Worm (Caenorhabditis elegans) whole organism, L4 larva: ENCODE data around the gene Y102A11A.1.

ENCODE experiments used
- F10B5.3 ChIP-seq: sonication (generic microtip); optimal IDR thresholded peaks from 2 replicates; lab custom pipeline; 2016; ENCODE audit warnings: mild to moderate bottlenecking, missing genetic modification characterization, missing compliant biosample characterization
- F37D6.2 ChIP-seq: sonication (generic microtip); optimal IDR thresholded peaks from 2 replicates; lab custom pipeline; 2016; ENCODE audit warnings: mild to moderate bottlenecking, missing genetic modification characterization, missing compliant biosample characterization
- F49E8.2 ChIP-seq: sonication (generic microtip); optimal IDR thresholded peaks from 2 replicates; lab custom pipeline; 2016; ENCODE audit warnings: missing compliant biosample characterization, mild to moderate bottlenecking, missing genetic modification characterization, borderline replicate concordance
- Y75B8A.6 ChIP-seq: fragments of 200-800 bp; sonication (Bioruptor generic); IDR thresholded peaks from 2 replicates; pipeline ENCODE4 v1.3.6; 2022; ENCODE audit warnings: missing genetic modification reagents, missing genetic modification characterization, missing compliant biosample characterization
- ZK546.5 ChIP-seq, 2 experiments: sonication (generic microtip); optimal IDR thresholded peaks; 2 replicates each; lab custom pipeline; 2017; ENCODE audit warnings: missing biosample characterization in 2 of 2, missing genetic modification characterization in 2 of 2
- ceh-62 ChIP-seq: sonication (generic microtip); optimal IDR thresholded peaks from 2 replicates; lab custom pipeline; 2017; ENCODE audit warnings: missing biosample characterization, missing genetic modification characterization
- ces-1 ChIP-seq: fragments of 150-350 bp; sonication (generic microtip); optimal IDR thresholded peaks from 4 replicates; lab custom pipeline; 2014; ENCODE audit warnings: missing biosample characterization, missing genetic modification reagents, missing genetic modification characterization
- cey-2 ChIP-seq: sonication (generic microtip); optimal IDR thresholded peaks from 3 replicates; lab custom pipeline; 2017; ENCODE audit warnings: missing genetic modification characterization, mild to moderate bottlenecking, missing compliant biosample characterization, antibody characterized with exemption, borderline replicate concordance; ENCODE audit not compliant: insufficient read depth
- daf-12 ChIP-seq: fragments of 150-350 bp; optimal IDR thresholded peaks from 2 replicates; lab custom pipeline; 2014; ENCODE audit warnings: missing biosample characterization, missing genetic modification reagents, missing genetic modification characterization
- daf-16 ChIP-seq, 3 experiments: sonication (generic microtip); optimal IDR thresholded peaks; 2 replicates each; lab custom pipeline; 2016 to 2017; ENCODE audit warnings: missing genetic modification characterization in 3 of 3, missing genetic modification reagents in 3 of 3, mild to moderate bottlenecking in 2 of 3, missing compliant biosample characterization in 2 of 3, missing biosample characterization in 1 of 3, moderate library complexity in 1 of 3
- egl-27 ChIP-seq: sonication (generic microtip); optimal IDR thresholded peaks from 3 replicates; lab custom pipeline; 2017; ENCODE audit warnings: missing biosample characterization, missing genetic modification reagents, missing genetic modification characterization
- egl-43 ChIP-seq: fragments of 200-800 bp; sonication (Bioruptor generic); IDR thresholded peaks from 2 replicates; pipeline ENCODE4 v1.3.6; 2022; ENCODE audit warnings: missing genetic modification reagents, missing genetic modification characterization, missing compliant biosample characterization
- fkh-10 ChIP-seq: fragments of 150-350 bp; optimal IDR thresholded peaks from 2 replicates; lab custom pipeline; 2014; ENCODE audit warnings: missing biosample characterization, missing genetic modification reagents, missing genetic modification characterization
- fos-1 ChIP-seq: fragments of 150-350 bp; optimal IDR thresholded peaks from 2 replicates; lab custom pipeline; 2014; ENCODE audit warnings: missing biosample characterization, missing genetic modification characterization
- hlh-30 ChIP-seq: sonication (generic microtip); optimal IDR thresholded peaks from 2 replicates; lab custom pipeline; 2017; ENCODE audit warnings: antibody characterized with exemption, mild to moderate bottlenecking, missing genetic modification characterization, missing compliant biosample characterization; ENCODE audit not compliant: insufficient read depth
- jun-1 ChIP-seq: fragments of 150-350 bp; optimal IDR thresholded peaks from 2 replicates; lab custom pipeline; 2014; ENCODE audit warnings: missing biosample characterization, missing genetic modification reagents, missing genetic modification characterization
- lin-1 ChIP-seq: fragments of 200-800 bp; sonication (Bioruptor generic); IDR thresholded peaks from 2 replicates; pipeline ENCODE4 v1.3.6; 2022; ENCODE audit warnings: missing genetic modification reagents, missing genetic modification characterization, missing compliant biosample characterization
- lsy-2 ChIP-seq, 2 experiments: fragments of 150-350 bp in 1 of 2; sonication (generic microtip) in 1 of 2; optimal IDR thresholded peaks; 2 replicates each; lab custom pipeline; 2014 to 2017; ENCODE audit warnings: missing biosample characterization in 2 of 2, missing genetic modification characterization in 2 of 2
- madf-5 ChIP-seq, 2 experiments: fragments of 200-800 bp; sonication (Bioruptor generic); IDR thresholded peaks; 2 replicates each; pipeline ENCODE4 v1.3.6; 2022; ENCODE audit warnings: missing compliant biosample characterization in 2 of 2, missing genetic modification characterization in 2 of 2
- madf-9 ChIP-seq: fragments of 200-800 bp; sonication (Bioruptor generic); conservative IDR thresholded peaks from 2 replicates; pipeline ENCODE4 v1.3.6; 2022; ENCODE audit warnings: missing genetic modification reagents, missing genetic modification characterization, missing compliant biosample characterization
- mdl-1 ChIP-seq, 2 experiments: fragments of 150-350 bp in 1 of 2; sonication (generic microtip) in 1 of 2; optimal IDR thresholded peaks; 2 replicates each; lab custom pipeline; 2014 to 2017; ENCODE audit warnings: missing biosample characterization in 2 of 2, missing genetic modification characterization in 2 of 2
- nhr-10 ChIP-seq: fragments of 150-350 bp; optimal IDR thresholded peaks from 2 replicates; lab custom pipeline; 2014; ENCODE audit warnings: missing biosample characterization, missing genetic modification characterization
- nhr-102 ChIP-seq: sonication (generic microtip); optimal IDR thresholded peaks from 2 replicates; lab custom pipeline; 2016; ENCODE audit warnings: mild to moderate bottlenecking, missing genetic modification characterization, moderate library complexity, missing compliant biosample characterization
- nhr-237 ChIP-seq: sonication (generic microtip); optimal IDR thresholded peaks from 2 replicates; lab custom pipeline; 2017; ENCODE audit warnings: missing biosample characterization, missing genetic modification characterization
- nhr-25 ChIP-seq: sonication (generic microtip); optimal IDR thresholded peaks from 2 replicates; lab custom pipeline; 2017; ENCODE audit warnings: missing genetic modification characterization, mild to moderate bottlenecking, missing compliant biosample characterization, antibody characterized with exemption, moderate library complexity, borderline replicate concordance; ENCODE audit not compliant: insufficient read depth
- nhr-28 ChIP-seq: fragments of 150-350 bp; optimal IDR thresholded peaks from 2 replicates; lab custom pipeline; 2014; ENCODE audit warnings: missing biosample characterization, missing genetic modification characterization
- nhr-41 ChIP-seq: fragments of 200-800 bp; sonication (Bioruptor generic); IDR thresholded peaks from 2 replicates; pipeline ENCODE4 v1.3.6; 2022; ENCODE audit warnings: missing genetic modification reagents, missing genetic modification characterization, missing compliant biosample characterization
- nhr-77 ChIP-seq: fragments of 150-350 bp; optimal IDR thresholded peaks from 2 replicates; lab custom pipeline; 2014; ENCODE audit warnings: missing biosample characterization, missing genetic modification characterization
- rbr-2 ChIP-seq: sonication (generic microtip); optimal IDR thresholded peaks from 2 replicates; lab custom pipeline; 2016; ENCODE audit warnings: missing genotype, missing genetic modification characterization, missing compliant biosample characterization
- saeg-2 ChIP-seq: fragments of 200-800 bp; sonication (Bioruptor generic); IDR thresholded peaks from 2 replicates; pipeline ENCODE4 v1.3.6; 2022; ENCODE audit warnings: missing genetic modification reagents, missing genetic modification characterization, missing compliant biosample characterization
- sdz-12 ChIP-seq: fragments of 200-800 bp; sonication (Bioruptor generic); optimal IDR thresholded peaks from 2 replicates; lab custom pipeline; 2018; ENCODE audit warnings: mild to moderate bottlenecking, missing genetic modification characterization, missing compliant biosample characterization
- unc-130 ChIP-seq: sonication (generic microtip); optimal IDR thresholded peaks from 2 replicates; lab custom pipeline; 2016; ENCODE audit warnings: missing genetic modification reagents, missing genetic modification characterization, missing compliant biosample characterization
- unc-62 ChIP-seq, 3 experiments: fragments of 150-350 bp in 1 of 3; sonication (generic microtip); optimal IDR thresholded peaks in 2 of 3; peaks in 1 of 3; 1 replicate in 1 of 3; 2 replicates in 2 of 3; lab custom pipeline; 2014 to 2017; ENCODE audit warnings: missing biosample characterization in 3 of 3, missing genetic modification characterization in 3 of 3, missing genetic modification reagents in 3 of 3, missing genotype in 1 of 3

Gene Y102A11A.1

DNA sequence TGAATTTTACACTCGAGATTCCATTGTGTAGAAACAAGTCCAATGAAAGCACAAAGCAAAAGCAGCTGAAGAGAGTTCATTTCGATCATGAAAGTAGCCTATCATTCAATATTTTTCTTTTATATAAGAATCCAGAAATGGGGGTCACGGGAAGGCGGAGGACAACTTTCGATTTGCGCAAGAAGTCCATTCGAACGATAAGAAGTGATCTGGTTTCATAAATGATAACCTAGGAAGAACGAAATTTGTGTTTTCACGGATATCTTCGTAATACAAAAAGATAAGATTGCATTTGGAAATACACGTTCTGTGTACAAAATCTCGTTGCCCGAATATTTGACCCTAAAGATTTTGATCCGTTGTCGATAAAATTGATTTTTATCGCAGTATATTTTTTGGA lies 20.2 kb upstream of the Y102A11A.1 start, which contains the start of gene Y102A11A.5:
TSS of gene Y102A11A.5 (minus strand) at position 175 of the 400 bp plus-strand sequence.
- no peak for TF ChIP-seq egl-27 (tag; lab: Kevin White, UChicago)
- peak; percentile 36 for TF ChIP-seq nhr-28 (tag; lab: Kevin White, UChicago)

DNA sequence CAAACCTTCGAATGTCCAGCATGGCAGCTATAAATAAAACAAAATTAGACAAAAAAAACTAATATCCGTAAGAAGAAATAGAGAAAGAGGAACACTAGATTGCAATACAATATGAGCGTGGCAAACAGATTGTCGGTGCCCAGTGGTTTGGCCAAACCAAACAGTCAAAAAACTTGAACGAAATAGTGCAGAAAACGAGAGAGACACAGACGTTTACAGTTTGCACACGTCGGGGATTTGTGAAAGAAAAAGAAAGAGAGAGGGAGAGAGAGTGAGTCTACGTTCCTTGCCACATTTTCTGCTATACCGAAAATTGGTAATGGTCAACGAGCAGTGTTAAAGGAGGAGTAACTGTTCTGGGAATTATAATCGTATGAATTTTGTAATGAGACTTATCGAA lies 16.5 kb upstream of the Y102A11A.1 start, which contains the start of gene ergi-1:
TSS of gene ergi-1 (minus strand) at position 101 of the 400 bp plus-strand sequence.
- TF ChIP-seq madf-5 (GFP tag; IDR thresholded peaks at IDR 0.05; lab: Robert Waterston, UW) (no peak), saeg-2 (GFP tag; lab: Robert Waterston, UW) (no peak), Y75B8A.6 (GFP tag; lab: Robert Waterston, UW) (no peak), lsy-2 (tag; optimal IDR thresholded peaks at IDR 0.05; lab: Kevin White, UChicago) (no peak), nhr-41 (GFP tag; lab: Robert Waterston, UW) (no peak), cey-2 (tag; lab: Kevin White, UChicago) (no peak), egl-43 (GFP tag; lab: Robert Waterston, UW) (no peak), ceh-62 (tag; lab: Kevin White, UChicago) (no peak), nhr-102 (tag; lab: Kevin White, UChicago) (no peak), mdl-1 (tag; optimal IDR thresholded peaks at IDR 0.05; lab: Kevin White, UChicago) (no peak), sdz-12 (GFP tag; lab: Kevin White, UChicago) (no peak), rbr-2 (no peak)

DNA sequence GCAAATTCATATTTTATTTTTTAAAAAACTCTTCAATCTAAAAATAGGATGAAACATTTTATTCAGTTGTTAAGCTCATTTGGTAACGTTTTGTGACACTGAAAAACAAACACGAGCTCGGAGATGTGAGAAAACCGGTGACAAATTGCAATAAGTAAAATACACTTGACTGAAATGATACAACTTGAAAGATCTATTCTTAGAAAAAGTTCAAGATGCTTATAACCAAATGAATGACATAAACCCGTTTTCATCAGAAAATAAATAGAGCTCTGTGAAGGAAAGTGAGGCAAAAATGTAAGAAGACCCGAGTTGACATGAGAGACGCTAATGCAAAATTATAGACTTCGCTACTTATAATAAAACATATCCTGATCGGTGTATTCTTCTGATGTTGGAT lies 12.3 kb upstream of the Y102A11A.1 start, which contains the start of gene smex-2:
TSS of gene smex-2 (minus strand) at position 101 of the 400 bp plus-strand sequence.
- TF ChIP-seq F10B5.3 (tag; lab: Kevin White, UChicago) (no peak), ces-1 (GFP tag; lab: Kevin White, UChicago) (no peak), nhr-237 (no peak), madf-5 (GFP tag; IDR thresholded peaks at IDR 0.05; lab: Robert Waterston, UW) (no peak), fkh-10 (GFP tag; lab: Kevin White, UChicago) (no peak), nhr-77 (tag; lab: Kevin White, UChicago) (no peak), egl-27 (tag; lab: Kevin White, UChicago) (no peak), unc-130 (GFP tag; lab: Kevin White, UChicago) (no peak), F37D6.2 (tag; lab: Kevin White, UChicago) (no peak), daf-16 (GFP tag; optimal IDR thresholded peaks at IDR 0.05; lab: Kevin White, UChicago) (no peak), daf-16 (tag; optimal IDR thresholded peaks at IDR 0.05; lab: Kevin White, UChicago) (no peak), jun-1 (tag; lab: Kevin White, UChicago) (no peak), ZK546.5 (tag; optimal IDR thresholded peaks at IDR 0.05; lab: Kevin White, UChicago) (no peak), lin-1 (GFP tag; lab: Robert Waterston, UW) (no peak), F49E8.2 (tag; lab: Kevin White, UChicago) (no peak), nhr-10 (tag; lab: Kevin White, UChicago) (no peak), daf-12 (no peak)

DNA sequence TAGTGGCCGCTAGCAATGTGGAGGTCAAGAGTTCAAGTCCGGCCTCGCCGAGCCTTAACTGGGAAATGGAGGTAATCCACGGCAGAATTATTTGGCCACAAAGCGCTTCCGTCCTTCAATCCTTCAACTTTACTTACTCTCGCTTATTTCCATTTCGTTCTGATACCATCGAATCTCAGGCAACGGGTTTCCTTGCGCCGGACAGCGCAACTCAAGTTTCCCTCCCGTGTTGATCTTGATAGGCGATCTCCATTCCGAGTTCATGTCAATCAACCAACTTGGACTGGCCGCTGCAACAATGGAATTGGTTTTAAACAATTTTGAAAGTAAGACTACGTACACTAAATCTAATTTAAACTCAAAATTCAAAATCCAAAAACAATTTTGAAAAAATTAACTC lies 10.7 kb upstream of the Y102A11A.1 start:
- no peak for TF ChIP-seq daf-16 (GFP tag; optimal IDR thresholded peaks at IDR 0.05; lab: Kevin White, UChicago)
- TF ChIP-seq daf-16 (tag; optimal IDR thresholded peaks at IDR 0.05; lab: Kevin White, UChicago): no peak
- TF ChIP-seq fos-1 (tag; lab: Kevin White, UChicago): no peak
- no peak for TF ChIP-seq hlh-30 (tag; lab: Kevin White, UChicago)
- TF ChIP-seq nhr-25 (tag; lab: Kevin White, UChicago): no peak
- TF ChIP-seq madf-5 (GFP tag; IDR thresholded peaks at IDR 0.05; lab: Robert Waterston, UW): no peak
- no peak for TF ChIP-seq madf-9
- TF ChIP-seq unc-62 (GFP tag; optimal IDR thresholded peaks at IDR 0.05 in 1 of 2; lab: Kevin White, UChicago): peak in 1 of 2 experiments; percentile 70
- no peak for TF ChIP-seq unc-62 (tag; optimal IDR thresholded peaks at IDR 0.05; lab: Kevin White, UChicago)
